In genomic region chr3L:6608884-6609552, dm6 we compare ENCODE assay signal across 1 fruit fly cellular context.
A peak's percentile ranks its signal among the peaks of the same experiment; 100 is the strongest.
TF ChIP-seq lines count a peak whose summit lies in the region.

TSS of gene axed (plus strand) at chr3L:6609325.

TF ChIP-seq in whole organism, embryonic, 481 proteins besides CTCF, POLR2A, EP300 and RAD21 (continued from another document and continues in another):
- no peak for TF ChIP-seq CG14667 (GFP tag; IDR thresholded peaks at IDR 0.05; lab: Robert Waterston, UW)
- TF ChIP-seq Trl (optimal IDR thresholded peaks at IDR 0.05; lab: Kevin White, UChicago), result peak; percentile 42 to 68
- TF ChIP-seq Trl (GFP tag; optimal IDR thresholded peaks at IDR 0.05; lab: Kevin White, UChicago), result peak; percentile 36
- no peak for TF ChIP-seq CG11093 (GFP tag; IDR thresholded peaks at IDR 0.05; lab: Robert Waterston, UW)
- TF ChIP-seq ash1 (GFP tag; optimal IDR thresholded peaks at IDR 0.05; lab: Kevin White, UChicago), result no peak
- TF ChIP-seq CG3163 (GFP tag; optimal IDR thresholded peaks at IDR 0.05; lab: Kevin White, UChicago), result no peak
- no peak for TF ChIP-seq jigr1 (GFP tag; IDR thresholded peaks at IDR 0.05; lab: Robert Waterston, UW)
- TF ChIP-seq corto (GFP tag; optimal IDR thresholded peaks at IDR 0.05; lab: Kevin White, UChicago), result no peak
- no peak for TF ChIP-seq CG11723 (GFP tag; optimal IDR thresholded peaks at IDR 0.05; lab: Kevin White, UChicago)
- no peak for TF ChIP-seq CG12219 (GFP tag; optimal IDR thresholded peaks at IDR 0.05; lab: Kevin White, UChicago)
- TF ChIP-seq HLH3B (GFP tag; IDR thresholded peaks at IDR 0.05; lab: Robert Waterston, UW), result no peak
- no peak for TF ChIP-seq z (GFP tag; IDR thresholded peaks at IDR 0.05; lab: Robert Waterston, UW)
- no peak for TF ChIP-seq CG14710 (tag; optimal IDR thresholded peaks at IDR 0.05; lab: Kevin White, UChicago)
- TF ChIP-seq CG5245 (GFP tag; optimal IDR thresholded peaks at IDR 0.05; lab: Kevin White, UChicago), result no peak
- peak; percentile 15 for TF ChIP-seq hkb (optimal IDR thresholded peaks at IDR 0.05; lab: Kevin White, UChicago)
- no peak for TF ChIP-seq hkb (GFP tag; IDR thresholded peaks at IDR 0.05; lab: Robert Waterston, UW)
- TF ChIP-seq CG1233 (GFP tag; optimal IDR thresholded peaks at IDR 0.05; lab: Kevin White, UChicago), result no peak
- TF ChIP-seq Sin3A (optimal IDR thresholded peaks at IDR 0.05; lab: Kevin White, UChicago), result no peak
- TF ChIP-seq nau (GFP tag; optimal IDR thresholded peaks at IDR 0.05; lab: Kevin White, UChicago), result no peak
- TF ChIP-seq CG5953 (GFP tag; IDR thresholded peaks at IDR 0.05; lab: Robert Waterston, UW), result no peak
- no peak for TF ChIP-seq Atf-2 (GFP tag; optimal IDR thresholded peaks at IDR 0.05; lab: Kevin White, UChicago)
- no peak for TF ChIP-seq Camta (GFP tag; optimal IDR thresholded peaks at IDR 0.05; lab: Kevin White, UChicago)
- no peak for TF ChIP-seq otp (GFP tag; IDR thresholded peaks at IDR 0.05; lab: Robert Waterston, UW)
- no peak for TF ChIP-seq kay (GFP tag; optimal IDR thresholded peaks at IDR 0.05; lab: Kevin White, UChicago)
- TF ChIP-seq Rfx (GFP tag; IDR thresholded peaks at IDR 0.05; lab: Robert Waterston, UW), result peak; percentile 23; the same call in 1 of the 2 replicates
- no peak for TF ChIP-seq ATbp (GFP tag; optimal IDR thresholded peaks at IDR 0.05; lab: Kevin White, UChicago)
- no peak for TF ChIP-seq D19B (GFP tag; optimal IDR thresholded peaks at IDR 0.05; lab: Kevin White, UChicago)
- peak; percentile 22 for TF ChIP-seq CG17359 (tag; optimal IDR thresholded peaks at IDR 0.05; lab: Kevin White, UChicago)
- no peak for TF ChIP-seq CG11695 (GFP tag; IDR thresholded peaks at IDR 0.05; lab: Robert Waterston, UW)
- TF ChIP-seq CG8478 (optimal IDR thresholded peaks at IDR 0.05; lab: Kevin White, UChicago), result no peak
- TF ChIP-seq phol (tag; optimal IDR thresholded peaks at IDR 0.05; lab: Kevin White, UChicago), result peak; percentile 31
- no peak for TF ChIP-seq pum (GFP tag; optimal IDR thresholded peaks at IDR 0.05; lab: Kevin White, UChicago)
- TF ChIP-seq Elba2 (GFP tag; optimal IDR thresholded peaks at IDR 0.05; lab: Kevin White, UChicago), result no peak
- TF ChIP-seq Atf6 (GFP tag; IDR thresholded peaks at IDR 0.05; lab: Robert Waterston, UW), result no peak
- no peak for TF ChIP-seq seq (GFP tag; IDR thresholded peaks at IDR 0.05; lab: Robert Waterston, UW)
- no peak for TF ChIP-seq amos (GFP tag; IDR thresholded peaks at IDR 0.05; lab: Robert Waterston, UW; ENCODE audit: partially characterized antibody)
- no peak for TF ChIP-seq gcm (GFP tag; optimal IDR thresholded peaks at IDR 0.05; lab: Kevin White, UChicago)
- no peak for TF ChIP-seq CG11247 (GFP tag; IDR thresholded peaks at IDR 0.05; lab: Robert Waterston, UW)
- no peak for TF ChIP-seq p53 (GFP tag; optimal IDR thresholded peaks at IDR 0.05; lab: Kevin White, UChicago)
- no peak for TF ChIP-seq D (optimal IDR thresholded peaks at IDR 0.05; lab: Kevin White, UChicago)
- no peak for TF ChIP-seq D (GFP tag; optimal IDR thresholded peaks at IDR 0.05; lab: Kevin White, UChicago)
- TF ChIP-seq trem (tag; optimal IDR thresholded peaks at IDR 0.05; lab: Kevin White, UChicago), result no peak
- no peak for TF ChIP-seq CG9215 (GFP tag; IDR thresholded peaks at IDR 0.05; lab: Robert Waterston, UW)
- no peak for TF ChIP-seq CG10267 (tag; optimal IDR thresholded peaks at IDR 0.05; lab: Kevin White, UChicago)
- peak; percentile 54; the same call in 1 of the 2 replicates for TF ChIP-seq CG14441 (GFP tag; IDR thresholded peaks at IDR 0.05; lab: Robert Waterston, UW)
- TF ChIP-seq mld (GFP tag; IDR thresholded peaks at IDR 0.05; lab: Robert Waterston, UW; ENCODE audit: partially characterized antibody), result no peak
- TF ChIP-seq zfh2 (GFP tag; optimal IDR thresholded peaks at IDR 0.05; lab: Kevin White, UChicago), result no peak
- no peak for TF ChIP-seq Bteb2 (GFP tag; optimal IDR thresholded peaks at IDR 0.05; lab: Kevin White, UChicago)
- TF ChIP-seq crc (GFP tag; optimal IDR thresholded peaks at IDR 0.05; lab: Kevin White, UChicago), result no peak
- TF ChIP-seq bsh (GFP tag; optimal IDR thresholded peaks at IDR 0.05; lab: Kevin White, UChicago), result no peak
- TF ChIP-seq CG14014 (GFP tag; IDR thresholded peaks at IDR 0.05; lab: Robert Waterston, UW), result no peak
- TF ChIP-seq gro (GFP tag; optimal IDR thresholded peaks at IDR 0.05; lab: Kevin White, UChicago), result no peak
- no peak for TF ChIP-seq CG12071 (GFP tag; optimal IDR thresholded peaks at IDR 0.05; lab: Kevin White, UChicago)
- TF ChIP-seq CG4360 (GFP tag; IDR thresholded peaks at IDR 0.05; lab: Robert Waterston, UW), result no peak
- TF ChIP-seq chinmo (GFP tag; IDR thresholded peaks at IDR 0.05; lab: Robert Waterston, UW; ENCODE audit: partially characterized antibody), result no peak
- no peak for TF ChIP-seq HmgD (GFP tag; optimal IDR thresholded peaks at IDR 0.05; lab: Kevin White, UChicago)
- no peak for TF ChIP-seq gsb (GFP tag; IDR thresholded peaks at IDR 0.05; lab: Robert Waterston, UW)
- peak; percentile 30 for TF ChIP-seq CG6765 (GFP tag; optimal IDR thresholded peaks at IDR 0.05; lab: Kevin White, UChicago)
- TF ChIP-seq yki (optimal IDR thresholded peaks at IDR 0.05; lab: Kevin White, UChicago), result no peak
- no peak for TF ChIP-seq Hr78 (GFP tag; optimal IDR thresholded peaks at IDR 0.05; lab: Kevin White, UChicago)
- no peak for TF ChIP-seq MESR4 (GFP tag; optimal IDR thresholded peaks at IDR 0.05; lab: Kevin White, UChicago)
- TF ChIP-seq cas (GFP tag; IDR thresholded peaks at IDR 0.05; lab: Robert Waterston, UW), result no peak
- TF ChIP-seq cad (GFP tag; optimal IDR thresholded peaks at IDR 0.05; lab: Kevin White, UChicago), result no peak
- TF ChIP-seq CG9797 (GFP tag; optimal IDR thresholded peaks at IDR 0.05; lab: Kevin White, UChicago), result no peak
- no peak for TF ChIP-seq bowl (GFP tag; IDR thresholded peaks at IDR 0.05; lab: Robert Waterston, UW)
- no peak for TF ChIP-seq Vsx1 (GFP tag; optimal IDR thresholded peaks at IDR 0.05; lab: Kevin White, UChicago)
- no peak for TF ChIP-seq hth (optimal IDR thresholded peaks at IDR 0.05; lab: Kevin White, UChicago)
- peak; percentile 19 for TF ChIP-seq sug (tag; optimal IDR thresholded peaks at IDR 0.05; lab: Kevin White, UChicago)
- TF ChIP-seq ara (GFP tag; IDR thresholded peaks at IDR 0.05; lab: Robert Waterston, UW), result no peak
- no peak for TF ChIP-seq shn (GFP tag; optimal IDR thresholded peaks at IDR 0.05; lab: Kevin White, UChicago)
- TF ChIP-seq Mad (GFP tag; optimal IDR thresholded peaks at IDR 0.05; lab: Kevin White, UChicago), result no peak
- TF ChIP-seq odd (GFP tag; optimal IDR thresholded peaks at IDR 0.05; lab: Kevin White, UChicago), result no peak
- no peak for TF ChIP-seq CG8944 (GFP tag; optimal IDR thresholded peaks at IDR 0.05; lab: Kevin White, UChicago)
- peak; percentile 58 for TF ChIP-seq BtbVII (GFP tag; optimal IDR thresholded peaks at IDR 0.05; lab: Kevin White, UChicago)
- TF ChIP-seq NK7.1 (GFP tag; optimal IDR thresholded peaks at IDR 0.05; lab: Kevin White, UChicago), result no peak
- no peak for TF ChIP-seq salm (tag; optimal IDR thresholded peaks at IDR 0.05; lab: Kevin White, UChicago)
- no peak for TF ChIP-seq CG12942 (GFP tag; optimal IDR thresholded peaks at IDR 0.05; lab: Kevin White, UChicago)
- TF ChIP-seq mirr (GFP tag; optimal IDR thresholded peaks at IDR 0.05; lab: Kevin White, UChicago), result no peak
- TF ChIP-seq hb (GFP tag; IDR thresholded peaks at IDR 0.05; lab: Robert Waterston, UW; ENCODE audit: partially characterized antibody), result no peak
- no peak for TF ChIP-seq ttk (GFP tag; IDR thresholded peaks at IDR 0.05; lab: Robert Waterston, UW)
- peak; percentile 48 for TF ChIP-seq caup (GFP tag; optimal IDR thresholded peaks at IDR 0.05; lab: Kevin White, UChicago; ENCODE audit: severe bottlenecking)
- no peak for TF ChIP-seq ato (GFP tag; IDR thresholded peaks at IDR 0.05; lab: Robert Waterston, UW; ENCODE audit: partially characterized antibody)
- peak; percentile 64 for TF ChIP-seq CG18599 (GFP tag; optimal IDR thresholded peaks at IDR 0.05; lab: Kevin White, UChicago)
- no peak for TF ChIP-seq Six4 (GFP tag; optimal IDR thresholded peaks at IDR 0.05; lab: Kevin White, UChicago)
- no peak for TF ChIP-seq H15 (GFP tag; IDR thresholded peaks at IDR 0.05; lab: Robert Waterston, UW)
- no peak for TF ChIP-seq Sox100B (GFP tag; optimal IDR thresholded peaks at IDR 0.05; lab: Kevin White, UChicago)
- TF ChIP-seq Doc3 (GFP tag; IDR thresholded peaks at IDR 0.05; lab: Robert Waterston, UW; ENCODE audit: partially characterized antibody), result no peak
- TF ChIP-seq Dp (GFP tag; optimal IDR thresholded peaks at IDR 0.05; lab: Kevin White, UChicago), result peak; percentile 18
- 0 out of 2 replicates have a peak, but pooled peaks have one; percentile 11 for TF ChIP-seq wdn (GFP tag; IDR thresholded peaks at IDR 0.05; lab: Robert Waterston, UW)
- TF ChIP-seq CG34422 (GFP tag; IDR thresholded peaks at IDR 0.05; lab: Robert Waterston, UW), result peak; percentile 38; the same call in 1 of the 3 replicates
- no peak for TF ChIP-seq Eip74EF (GFP tag; optimal IDR thresholded peaks at IDR 0.05; lab: Kevin White, UChicago)
- TF ChIP-seq CG10321 (GFP tag; IDR thresholded peaks at IDR 0.05; lab: Robert Waterston, UW), result no peak
- TF ChIP-seq GATAe (GFP tag; conservative IDR thresholded peaks at IDR 0.05; lab: Robert Waterston, UW), result no peak
- TF ChIP-seq CG13424 (tag; optimal IDR thresholded peaks at IDR 0.05; lab: Kevin White, UChicago), result peak; percentile 2
- no peak for TF ChIP-seq Lpt (GFP tag; optimal IDR thresholded peaks at IDR 0.05; lab: Kevin White, UChicago)
- TF ChIP-seq peb (GFP tag; IDR thresholded peaks at IDR 0.05; lab: Robert Waterston, UW), result 0 out of 2 replicates have a peak, but pooled peaks have one; percentile 11
- no peak for TF ChIP-seq dmrt99B (tag; optimal IDR thresholded peaks at IDR 0.05; lab: Kevin White, UChicago)
- no peak for TF ChIP-seq esg (GFP tag; conservative IDR thresholded peaks at IDR 0.05; lab: Robert Waterston, UW)
- no peak for TF ChIP-seq dpn (GFP tag; optimal IDR thresholded peaks at IDR 0.05; lab: Kevin White, UChicago)
- TF ChIP-seq eve (GFP tag; optimal IDR thresholded peaks at IDR 0.05; lab: Kevin White, UChicago), result no peak
- no peak for TF ChIP-seq eyg (GFP tag; optimal IDR thresholded peaks at IDR 0.05; lab: Kevin White, UChicago)
- no peak for TF ChIP-seq so (GFP tag; IDR thresholded peaks at IDR 0.05; lab: Robert Waterston, UW)
- TF ChIP-seq CG2199 (GFP tag; IDR thresholded peaks at IDR 0.05; lab: Robert Waterston, UW), result no peak
- no peak for TF ChIP-seq CG18764 (GFP tag; optimal IDR thresholded peaks at IDR 0.05; lab: Kevin White, UChicago)
- no peak for TF ChIP-seq CG1024 (GFP tag; IDR thresholded peaks at IDR 0.05; lab: Robert Waterston, UW)
- TF ChIP-seq CG7745 (tag; optimal IDR thresholded peaks at IDR 0.05; lab: Kevin White, UChicago), result no peak
- no peak for TF ChIP-seq CG8359 (GFP tag; optimal IDR thresholded peaks at IDR 0.05; lab: Kevin White, UChicago; ENCODE audit: borderline replicate concordance)
- TF ChIP-seq fru (optimal IDR thresholded peaks at IDR 0.05; lab: Kevin White, UChicago), result no peak
- TF ChIP-seq jing (GFP tag; optimal IDR thresholded peaks at IDR 0.05; lab: Kevin White, UChicago), result no peak
- TF ChIP-seq CG16779 (GFP tag; IDR thresholded peaks at IDR 0.05; lab: Robert Waterston, UW), result no peak
- peak; percentile 41 for TF ChIP-seq CG4328 (GFP tag; optimal IDR thresholded peaks at IDR 0.05; lab: Kevin White, UChicago)
- TF ChIP-seq CG7839 (tag; optimal IDR thresholded peaks at IDR 0.05; lab: Kevin White, UChicago), result peak; percentile 29
- no peak for TF ChIP-seq pho (GFP tag; optimal IDR thresholded peaks at IDR 0.05; lab: Kevin White, UChicago)
- TF ChIP-seq E2f1 (GFP tag; IDR thresholded peaks at IDR 0.05; lab: Robert Waterston, UW), result no peak
- 0 out of 2 replicates have a peak, but pooled peaks have one; percentile 23 for TF ChIP-seq H2.0 (GFP tag; IDR thresholded peaks at IDR 0.05; lab: Robert Waterston, UW)
- TF ChIP-seq tll (GFP tag; optimal IDR thresholded peaks at IDR 0.05; lab: Kevin White, UChicago), result no peak
- peak; percentile 34 for TF ChIP-seq CG6854 (GFP tag; optimal IDR thresholded peaks at IDR 0.05; lab: Kevin White, UChicago)
- no peak for TF ChIP-seq Scr (GFP tag; IDR thresholded peaks at IDR 0.05; lab: Robert Waterston, UW; ENCODE audit: partially characterized antibody)
- TF ChIP-seq MBD-R2 (GFP tag; IDR thresholded peaks at IDR 0.05; lab: Robert Waterston, UW), result no peak
- TF ChIP-seq Ravus (GFP tag; IDR thresholded peaks at IDR 0.05; lab: Robert Waterston, UW), result no peak
- TF ChIP-seq Pdp1 (GFP tag; optimal IDR thresholded peaks at IDR 0.05; lab: Kevin White, UChicago), result peak in 1 of 2 experiments; percentile 23
- peak; percentile 21 for TF ChIP-seq Antp (GFP tag; optimal IDR thresholded peaks at IDR 0.05; lab: Kevin White, UChicago)
- TF ChIP-seq ind (GFP tag; optimal IDR thresholded peaks at IDR 0.05; lab: Kevin White, UChicago), result peak; percentile 29
- no peak for TF ChIP-seq toy (GFP tag; IDR thresholded peaks at IDR 0.05; lab: Robert Waterston, UW)
- no peak for TF ChIP-seq vfl (GFP tag; optimal IDR thresholded peaks at IDR 0.05; lab: Kevin White, UChicago)
- no peak for TF ChIP-seq unpg (GFP tag; optimal IDR thresholded peaks at IDR 0.05; lab: Kevin White, UChicago)
- no peak for TF ChIP-seq CG7987 (GFP tag; optimal IDR thresholded peaks at IDR 0.05; lab: Kevin White, UChicago)
- no peak for TF ChIP-seq her (GFP tag; optimal IDR thresholded peaks at IDR 0.05; lab: Kevin White, UChicago)
- TF ChIP-seq fd64A (GFP tag; optimal IDR thresholded peaks at IDR 0.05; lab: Kevin White, UChicago), result no peak
- no peak for TF ChIP-seq crp (GFP tag; optimal IDR thresholded peaks at IDR 0.05; lab: Kevin White, UChicago)
- no peak for TF ChIP-seq fd102C (GFP tag; optimal IDR thresholded peaks at IDR 0.05; lab: Kevin White, UChicago)
- TF ChIP-seq CG33557 (GFP tag; optimal IDR thresholded peaks at IDR 0.05; lab: Kevin White, UChicago), result no peak
- TF ChIP-seq CG11504 (tag; optimal IDR thresholded peaks at IDR 0.05; lab: Kevin White, UChicago), result peak; percentile 47
- 0 out of 3 replicates have a peak, but pooled peaks have one; percentile 32 for TF ChIP-seq CG7357 (GFP tag; IDR thresholded peaks at IDR 0.05; lab: Robert Waterston, UW)
- TF ChIP-seq ap (GFP tag; IDR thresholded peaks at IDR 0.05; lab: Robert Waterston, UW), result no peak
- no peak for TF ChIP-seq aop (GFP tag; IDR thresholded peaks at IDR 0.05; lab: Robert Waterston, UW)
- no peak for TF ChIP-seq CG1647 (GFP tag; optimal IDR thresholded peaks at IDR 0.05; lab: Kevin White, UChicago)
- TF ChIP-seq C15 (GFP tag; IDR thresholded peaks at IDR 0.05; lab: Robert Waterston, UW), result no peak
- no peak for TF ChIP-seq HmgZ (tag; optimal IDR thresholded peaks at IDR 0.05; lab: Kevin White, UChicago)
